Fruit fly (Drosophila melanogaster) whole organism, embryonic: ENCODE results near the gene CG12012.

ENCODE experiments used
- B-H1 ChIP-seq: fragments of 200-800 bp; sonication (Bioruptor generic); IDR thresholded peaks from 3 replicates; pipeline ENCODE4 v1.3.6; 2022; ENCODE audit warnings: missing biosample characterization, missing genetic modification characterization
- B-H2 ChIP-seq: fragments of 200-800 bp; sonication (Bioruptor generic); optimal IDR thresholded peaks from 2 replicates; lab custom pipeline; 2018; ENCODE audit warnings: missing biosample characterization, mild to moderate bottlenecking, missing genetic modification characterization
- CG10267 ChIP-seq: fragments of 200-800 bp; sonication (Bioruptor generic); optimal IDR thresholded peaks from 2 replicates; lab custom pipeline; 2018; ENCODE audit warnings: missing biosample characterization, mild to moderate bottlenecking, missing genetic modification characterization, moderate library complexity
- CG10979 ChIP-seq: fragments of 200-800 bp; sonication (Bioruptor generic); optimal IDR thresholded peaks from 2 replicates; lab custom pipeline; 2018; ENCODE audit warnings: missing biosample characterization, mild to moderate bottlenecking, missing genetic modification characterization, moderate library complexity
- CG11398 ChIP-seq: fragments of 200-800 bp; sonication (Bioruptor generic); optimal IDR thresholded peaks from 2 replicates; lab custom pipeline; 2016; ENCODE audit warnings: missing biosample characterization, missing genetic modification characterization
- CG11696 ChIP-seq: fragments of 200-800 bp; sonication (Bioruptor generic); IDR thresholded peaks from 2 replicates; pipeline ENCODE4 v1.3.6; 2022; ENCODE audit warnings: missing biosample characterization, missing genetic modification characterization
- CG12236 ChIP-seq: fragments of 200-800 bp; sonication (Bioruptor generic); optimal IDR thresholded peaks from 2 replicates; lab custom pipeline; 2016; ENCODE audit warnings: missing biosample characterization, missing genetic modification characterization
- CG12769 ChIP-seq: fragments of 200-800 bp; sonication (Bioruptor generic); optimal IDR thresholded peaks from 2 replicates; lab custom pipeline; 2019; ENCODE audit warnings: missing biosample characterization, mild to moderate bottlenecking, missing genetic modification characterization, moderate library complexity
- CG13123 ChIP-seq: fragments of 200-800 bp; sonication (Bioruptor generic); optimal IDR thresholded peaks from 2 replicates; lab custom pipeline; 2016; ENCODE audit warnings: missing biosample characterization, missing genetic modification characterization
- CG14667 ChIP-seq: fragments of 200-800 bp; sonication (Bioruptor generic); IDR thresholded peaks from 2 replicates; pipeline ENCODE4 v1.3.6; 2022; ENCODE audit warnings: missing biosample characterization, missing genetic modification characterization
- CG14860 ChIP-seq: fragments of 200-800 bp; sonication (Bioruptor generic); IDR thresholded peaks from 3 replicates; pipeline ENCODE4 v1.3.6; 2022; ENCODE audit warnings: missing biosample characterization, missing genetic modification characterization; ENCODE audit not compliant: partially characterized antibody
- CG17829 ChIP-seq: fragments of 200-800 bp; optimal IDR thresholded peaks from 2 replicates; lab custom pipeline; 2019; ENCODE audit warnings: missing biosample characterization, mild to moderate bottlenecking, missing genetic modification characterization, moderate library complexity
- CG18011 ChIP-seq: fragments of 200-800 bp; sonication (Bioruptor generic); optimal IDR thresholded peaks from 2 replicates; lab custom pipeline; 2017; ENCODE audit warnings: missing biosample characterization, missing genetic modification characterization, mild to moderate bottlenecking, moderate library complexity, missing genotype
- CG2120 ChIP-seq: fragments of 200-800 bp; sonication (Bioruptor generic); optimal IDR thresholded peaks from 3 replicates; lab custom pipeline; 2016; ENCODE audit warnings: missing biosample characterization, missing genetic modification characterization
- CG2875 ChIP-seq: fragments of 200-800 bp; sonication (Bioruptor generic); optimal IDR thresholded peaks from 2 replicates; lab custom pipeline; 2017; ENCODE audit warnings: missing biosample characterization, mild to moderate bottlenecking, missing genetic modification characterization, missing genetic modification reagents
- CG3847 ChIP-seq: fragments of 200-800 bp; sonication (Bioruptor generic); IDR thresholded peaks from 2 replicates; pipeline ENCODE4 v1.3.6; 2022; ENCODE audit warnings: missing biosample characterization, missing genetic modification characterization
- CG4617 ChIP-seq: fragments of 200-800 bp; sonication (Bioruptor generic); optimal IDR thresholded peaks from 3 replicates; lab custom pipeline; 2016; ENCODE audit warnings: missing biosample characterization, missing genetic modification characterization, borderline replicate concordance
- CG4820 ChIP-seq: fragments of 200-800 bp; sonication (Bioruptor generic); optimal IDR thresholded peaks from 3 replicates; lab custom pipeline; 2016; ENCODE audit warnings: missing biosample characterization, missing genetic modification characterization
- CG9609 ChIP-seq: fragments of 200-800 bp; sonication (Bioruptor generic); optimal IDR thresholded peaks from 3 replicates; lab custom pipeline; 2016; ENCODE audit warnings: missing biosample characterization, missing genetic modification characterization
- Camta ChIP-seq: fragments of 200-800 bp; sonication (Bioruptor generic); optimal IDR thresholded peaks from 2 replicates; lab custom pipeline; 2016; ENCODE audit warnings: missing biosample characterization, missing genetic modification characterization
- Drgx ChIP-seq: fragments of 200-800 bp; sonication (Bioruptor generic); IDR thresholded peaks from 2 replicates; pipeline ENCODE4 v1.3.6; 2022; ENCODE audit warnings: missing biosample characterization, missing genetic modification characterization
- Hr3 ChIP-seq: fragments of 200-800 bp; sonication (Bioruptor generic); optimal IDR thresholded peaks from 3 replicates; lab custom pipeline; 2016; ENCODE audit warnings: missing biosample characterization, missing genetic modification characterization
- Hsf ChIP-seq: fragments of 200-800 bp; sonication (Bioruptor generic); optimal IDR thresholded peaks from 3 replicates; lab custom pipeline; 2016; ENCODE audit warnings: missing biosample characterization, missing genetic modification characterization
- Nf-YC ChIP-seq: fragments of 200-800 bp; optimal IDR thresholded peaks from 3 replicates; lab custom pipeline; 2019; ENCODE audit warnings: missing biosample characterization, mild to moderate bottlenecking, missing genetic modification characterization, moderate library complexity
- Xbp1 ChIP-seq: fragments of 200-800 bp; sonication (Bioruptor generic); optimal IDR thresholded peaks from 3 replicates; lab custom pipeline; 2016; ENCODE audit warnings: missing biosample characterization, mild to moderate bottlenecking, missing genetic modification characterization
- al ChIP-seq: fragments of 200-800 bp; sonication (Bioruptor generic); IDR thresholded peaks from 2 replicates; pipeline ENCODE4 v1.3.6; 2022; ENCODE audit warnings: missing biosample characterization, missing genetic modification characterization
- aop ChIP-seq: fragments of 200-800 bp; sonication (Bioruptor generic); IDR thresholded peaks from 2 replicates; pipeline ENCODE4 v1.3.6; 2022; ENCODE audit warnings: missing biosample characterization, missing genetic modification characterization
- ato ChIP-seq: fragments of 200-800 bp; sonication (Bioruptor generic); IDR thresholded peaks from 2 replicates; pipeline ENCODE4 v1.3.6; 2022; ENCODE audit warnings: missing biosample characterization, missing genetic modification characterization; ENCODE audit not compliant: partially characterized antibody
- bigmax ChIP-seq: fragments of 200-800 bp; sonication (Bioruptor generic); optimal IDR thresholded peaks from 2 replicates; lab custom pipeline; 2018; ENCODE audit warnings: missing biosample characterization, mild to moderate bottlenecking, missing genetic modification characterization
- br ChIP-seq: fragments of >200 bp; optimal IDR thresholded peaks from 2 replicates; lab custom pipeline; 2017
- chinmo ChIP-seq: fragments of 200-800 bp; sonication (Bioruptor generic); IDR thresholded peaks from 4 replicates; pipeline ENCODE4 v1.3.6; 2022; ENCODE audit warnings: missing biosample characterization, missing genetic modification characterization; ENCODE audit not compliant: partially characterized antibody
- crp ChIP-seq, 2 experiments: fragments of 200-800 bp; sonication (Bioruptor generic); optimal IDR thresholded peaks; 2 replicates in 1 of 2; 3 replicates in 1 of 2; lab custom pipeline; 2017; ENCODE audit warnings: missing biosample characterization in 2 of 2, missing genetic modification characterization in 2 of 2, mild to moderate bottlenecking in 1 of 2, moderate library complexity in 1 of 2
- dysf ChIP-seq: fragments of 200-800 bp; sonication (Bioruptor generic); IDR thresholded peaks from 3 replicates; pipeline ENCODE4 v1.3.6; 2022; ENCODE audit warnings: missing biosample characterization, missing genetic modification characterization
- ems ChIP-seq: fragments of 200-800 bp; sonication (Bioruptor generic); optimal IDR thresholded peaks from 3 replicates; lab custom pipeline; 2016; ENCODE audit warnings: missing biosample characterization, missing genetic modification characterization
- eve ChIP-seq, 2 experiments: fragments of >200 bp; optimal IDR thresholded peaks; 2 replicates each; lab custom pipeline; 2017; ENCODE audit warnings: missing biosample characterization in 2 of 2, missing genetic modification characterization in 2 of 2
- fd102C ChIP-seq: fragments of 200-800 bp; sonication (Bioruptor generic); optimal IDR thresholded peaks from 2 replicates; lab custom pipeline; 2018; ENCODE audit warnings: missing biosample characterization, mild to moderate bottlenecking, missing genetic modification characterization, moderate library complexity
- gcm ChIP-seq: fragments of 200-800 bp; sonication (Bioruptor generic); optimal IDR thresholded peaks from 2 replicates; lab custom pipeline; 2019; ENCODE audit warnings: missing biosample characterization, mild to moderate bottlenecking, missing genetic modification characterization, moderate library complexity
- gcm2 ChIP-seq: fragments of 200-800 bp; sonication (Bioruptor generic); optimal IDR thresholded peaks from 2 replicates; lab custom pipeline; 2016; ENCODE audit warnings: missing biosample characterization, missing genetic modification characterization
- gt ChIP-seq: fragments of 200-800 bp; sonication (Bioruptor generic); IDR thresholded peaks from 2 replicates; pipeline ENCODE4 v1.3.6; 2022; ENCODE audit warnings: missing biosample characterization, missing genetic modification characterization
- knrl ChIP-seq: fragments of 200-800 bp; sonication (Bioruptor generic); IDR thresholded peaks from 3 replicates; pipeline ENCODE4 v1.3.6; 2022; ENCODE audit warnings: missing biosample characterization, missing genetic modification characterization; ENCODE audit not compliant: partially characterized antibody
- lilli ChIP-seq: fragments of 200-800 bp; sonication (Bioruptor generic); optimal IDR thresholded peaks from 3 replicates; lab custom pipeline; 2016; ENCODE audit warnings: missing biosample characterization, missing genetic modification characterization
- luna ChIP-seq: fragments of 200-800 bp; sonication (Bioruptor generic); optimal IDR thresholded peaks from 2 replicates; lab custom pipeline; 2016; ENCODE audit warnings: missing biosample characterization, missing genetic modification characterization
- maf-S ChIP-seq: fragments of 200-800 bp; sonication (Bioruptor generic); optimal IDR thresholded peaks from 2 replicates; lab custom pipeline; 2016; ENCODE audit warnings: missing biosample characterization, missing genetic modification characterization
- odd ChIP-seq: fragments of 200-800 bp; sonication (Bioruptor generic); optimal IDR thresholded peaks from 2 replicates; lab custom pipeline; 2017; ENCODE audit warnings: missing biosample characterization, mild to moderate bottlenecking, missing genetic modification characterization
- otp ChIP-seq: fragments of 200-800 bp; sonication (Bioruptor generic); IDR thresholded peaks from 3 replicates; pipeline ENCODE4, ENCODE4 v1.3.6; 2022; ENCODE audit warnings: missing biosample characterization, missing genetic modification characterization
- pb ChIP-seq: fragments of 200-800 bp; sonication (Bioruptor generic); optimal IDR thresholded peaks from 3 replicates; lab custom pipeline; 2016; ENCODE audit warnings: missing biosample characterization, missing genetic modification characterization
- tll ChIP-seq, 2 experiments: fragments of 200-800 bp in 1 of 2; fragments of >200 bp in 1 of 2; sonication (Bioruptor generic) in 1 of 2; optimal IDR thresholded peaks; 2 replicates each; lab custom pipeline; 2017 to 2019; ENCODE audit warnings: missing biosample characterization in 2 of 2, missing genetic modification characterization in 2 of 2, mild to moderate bottlenecking in 1 of 2, moderate library complexity in 1 of 2
- trh ChIP-seq: fragments of 200-800 bp; sonication (Bioruptor generic); optimal IDR thresholded peaks from 2 replicates; lab custom pipeline; 2016; ENCODE audit warnings: missing biosample characterization, missing genetic modification characterization
- unc-4 ChIP-seq: fragments of 200-800 bp; sonication (Bioruptor generic); IDR thresholded peaks from 2 replicates; pipeline ENCODE4 v1.3.6; 2022; ENCODE audit warnings: missing biosample characterization, missing genetic modification characterization; ENCODE audit not compliant: partially characterized antibody
- yki ChIP-seq: fragments of >200 bp; optimal IDR thresholded peaks from 3 replicates; lab custom pipeline; 2018

The CG12012 gene

dm6 chr3L:3406307-3407061, 29.9 kb downstream of the CG12012 start (continued):
- TF ChIP-seq ato (no peak), CG11398 (GFP tag; lab: Kevin White, UChicago) (no peak), dysf (peak; percentile 23; the same call in 1 of the 3 replicates), br (no peak), CG10979 (tag; lab: Kevin White, UChicago) (no peak), CG14860 (no peak), CG4617 (no peak), luna (no peak), CG10267 (tag; lab: Kevin White, UChicago) (no peak), CG13123 (GFP tag; lab: Kevin White, UChicago) (no peak), gcm2 (GFP tag; lab: Kevin White, UChicago) (no peak), aop (GFP tag; lab: Robert Waterston, UW) (no peak), CG11696 (GFP tag; lab: Robert Waterston, UW) (peak; percentile 73), CG2120 (peak; percentile 44), trh (GFP tag; lab: Kevin White, UChicago) (no peak), fd102C (no peak), Hr3 (GFP tag; lab: Kevin White, UChicago) (no peak), knrl (GFP tag; lab: Robert Waterston, UW) (no peak), pb (GFP tag; lab: Kevin White, UChicago) (no peak), Xbp1 (GFP tag; lab: Kevin White, UChicago) (no peak), CG12769 (peak; percentile 2), Drgx (GFP tag; lab: Robert Waterston, UW) (no peak), CG18011 (GFP tag; lab: Kevin White, UChicago) (no peak), otp (GFP tag; lab: Robert Waterston, UW) (0 out of 3 replicates have a peak, but pooled peaks have one; percentile 12), gt (GFP tag; lab: Robert Waterston, UW) (no peak), CG9609 (GFP tag; lab: Kevin White, UChicago) (no peak), B-H2 (no peak), Nf-YC (no peak), CG3847 (GFP tag; lab: Robert Waterston, UW) (no peak), CG14667 (GFP tag; lab: Robert Waterston, UW) (no peak), chinmo (0 out of 4 replicates have a peak, but pooled peaks have one; percentile 13), Camta (GFP tag; lab: Kevin White, UChicago) (no peak), unc-4 (GFP tag; lab: Robert Waterston, UW) (no peak), CG17829 (tag; lab: Kevin White, UChicago) (no peak), tll (GFP tag; optimal IDR thresholded peaks at IDR 0.05; lab: Kevin White, UChicago) (no peak), ems (GFP tag; lab: Kevin White, UChicago) (no peak), lilli (GFP tag; lab: Kevin White, UChicago) (peak; percentile 2), B-H1 (GFP tag; lab: Robert Waterston, UW) (no peak), yki (lab: Kevin White, UChicago) (no peak), CG4820 (GFP tag; lab: Kevin White, UChicago) (no peak), al (GFP tag; lab: Robert Waterston, UW) (no peak), eve (GFP tag; optimal IDR thresholded peaks at IDR 0.05; lab: Kevin White, UChicago) (no peak), Hsf (no peak), maf-S (no peak), crp (GFP tag; optimal IDR thresholded peaks at IDR 0.05; lab: Kevin White, UChicago) (no peak), odd (no peak), gcm (no peak), bigmax (GFP tag; lab: Kevin White, UChicago) (no peak), CG2875 (GFP tag; lab: Kevin White, UChicago) (no peak), CG12236 (GFP tag; lab: Kevin White, UChicago) (no peak)
